Fruit fly (Drosophila melanogaster) whole organism, embryonic: ENCODE measurements around the gene OtopLc.

Experiments used
- Antp ChIP-seq: fragments of 200-800 bp; sonication (Bioruptor generic); optimal IDR thresholded peaks from 3 replicates; lab custom pipeline; 2016; ENCODE audit warnings: missing biosample characterization, missing genetic modification characterization
- Awh ChIP-seq: fragments of 200-800 bp; sonication (Bioruptor generic); IDR thresholded peaks from 2 replicates; pipeline ENCODE4, ENCODE4 v1.3.6; 2022; ENCODE audit warnings: missing biosample characterization, missing genetic modification characterization
- CG1024 ChIP-seq: fragments of 200-800 bp; sonication (Bioruptor generic); IDR thresholded peaks from 2 replicates; pipeline ENCODE4 v1.3.6; 2022; ENCODE audit warnings: missing biosample characterization, missing genetic modification characterization
- CG10321 ChIP-seq: fragments of 200-800 bp; sonication (Bioruptor generic); IDR thresholded peaks from 2 replicates; pipeline ENCODE4 v1.3.6; 2022; ENCODE audit warnings: missing biosample characterization, missing genetic modification characterization
- CG10543 ChIP-seq: fragments of 200-800 bp; sonication (Bioruptor generic); optimal IDR thresholded peaks from 3 replicates; lab custom pipeline; 2017; ENCODE audit warnings: missing biosample characterization, mild to moderate bottlenecking, missing genetic modification characterization, moderate library complexity
- CG10654 ChIP-seq: fragments of 200-800 bp; sonication (Bioruptor generic); optimal IDR thresholded peaks from 2 replicates; lab custom pipeline; 2016; ENCODE audit warnings: missing biosample characterization, missing genetic modification characterization
- CG10959 ChIP-seq: fragments of 200-800 bp; sonication (Bioruptor generic); IDR thresholded peaks from 2 replicates; pipeline ENCODE4 v1.3.6; 2022; ENCODE audit warnings: missing biosample characterization, missing genetic modification characterization
- CG12219 ChIP-seq: fragments of 200-800 bp; sonication (Bioruptor generic); optimal IDR thresholded peaks from 3 replicates; lab custom pipeline; 2018; ENCODE audit warnings: missing biosample characterization, mild to moderate bottlenecking, missing genetic modification characterization
- CG12769 ChIP-seq: fragments of 200-800 bp; sonication (Bioruptor generic); optimal IDR thresholded peaks from 2 replicates; lab custom pipeline; 2019; ENCODE audit warnings: missing biosample characterization, mild to moderate bottlenecking, missing genetic modification characterization, moderate library complexity
- CG13287 ChIP-seq: fragments of 200-800 bp; sonication (Bioruptor generic); IDR thresholded peaks from 2 replicates; pipeline ENCODE4 v1.3.6; 2022; ENCODE audit warnings: missing biosample characterization, missing genetic modification characterization; ENCODE audit not compliant: partially characterized antibody
- CG14014 ChIP-seq: fragments of 200-800 bp; sonication (Bioruptor generic); IDR thresholded peaks from 2 replicates; pipeline ENCODE4 v1.3.6; 2022; ENCODE audit warnings: missing biosample characterization, missing genetic modification characterization
- CG16779 ChIP-seq: fragments of 200-800 bp; sonication (Bioruptor generic); IDR thresholded peaks from 2 replicates; pipeline ENCODE4 v1.3.6; 2022; ENCODE audit warnings: missing biosample characterization, missing genetic modification characterization
- CG17612 ChIP-seq: fragments of 200-800 bp; sonication (Bioruptor generic); IDR thresholded peaks from 2 replicates; pipeline ENCODE4 v1.3.6; 2022; ENCODE audit warnings: missing biosample characterization, missing genetic modification characterization
- CG17829 ChIP-seq: fragments of 200-800 bp; optimal IDR thresholded peaks from 2 replicates; lab custom pipeline; 2019; ENCODE audit warnings: missing biosample characterization, mild to moderate bottlenecking, missing genetic modification characterization, moderate library complexity
- CG2712 ChIP-seq: fragments of 200-800 bp; optimal IDR thresholded peaks from 3 replicates; lab custom pipeline; 2019; ENCODE audit warnings: missing biosample characterization, mild to moderate bottlenecking, missing genetic modification characterization, moderate library complexity
- CG30431 ChIP-seq: fragments of 200-800 bp; sonication (Bioruptor generic); optimal IDR thresholded peaks from 2 replicates; lab custom pipeline; 2017; ENCODE audit warnings: missing biosample characterization, missing genetic modification characterization
- CG31365 ChIP-seq: fragments of 200-800 bp; sonication (Bioruptor generic); optimal IDR thresholded peaks from 2 replicates; lab custom pipeline; 2018; ENCODE audit warnings: missing biosample characterization, mild to moderate bottlenecking, missing genetic modification characterization
- CG3847 ChIP-seq: fragments of 200-800 bp; sonication (Bioruptor generic); IDR thresholded peaks from 2 replicates; pipeline ENCODE4 v1.3.6; 2022; ENCODE audit warnings: missing biosample characterization, missing genetic modification characterization
- CG6175 ChIP-seq: fragments of 200-800 bp; sonication (Bioruptor generic); IDR thresholded peaks from 3 replicates; pipeline ENCODE4 v1.3.6; 2022; ENCODE audit warnings: missing biosample characterization, missing genetic modification characterization
- CG6854 ChIP-seq: fragments of 200-800 bp; sonication (Bioruptor generic); optimal IDR thresholded peaks from 3 replicates; lab custom pipeline; 2017; ENCODE audit warnings: missing biosample characterization, mild to moderate bottlenecking, missing genetic modification characterization
- CG7786 ChIP-seq: fragments of 200-800 bp; sonication (Bioruptor generic); optimal IDR thresholded peaks from 2 replicates; lab custom pipeline; 2016; ENCODE audit warnings: missing biosample characterization, missing genetic modification characterization
- CG7839 ChIP-seq: fragments of 200-800 bp; sonication (Bioruptor generic); optimal IDR thresholded peaks from 3 replicates; lab custom pipeline; 2018; ENCODE audit warnings: missing biosample characterization, mild to moderate bottlenecking, missing genetic modification characterization, moderate library complexity
- CG8359 ChIP-seq: fragments of 200-800 bp; sonication (Bioruptor generic); optimal IDR thresholded peaks from 2 replicates; lab custom pipeline; 2017; ENCODE audit warnings: missing biosample characterization, mild to moderate bottlenecking, missing genetic modification characterization, borderline replicate concordance
- CG9727 ChIP-seq: fragments of 200-800 bp; sonication (Bioruptor generic); optimal IDR thresholded peaks from 3 replicates; lab custom pipeline; 2017; ENCODE audit warnings: missing biosample characterization, mild to moderate bottlenecking, missing genetic modification characterization
- CG9817 ChIP-seq: fragments of 200-800 bp; sonication (Bioruptor generic); optimal IDR thresholded peaks from 2 replicates; lab custom pipeline; 2018; ENCODE audit warnings: missing biosample characterization, mild to moderate bottlenecking, missing genetic modification characterization, moderate library complexity
- D ChIP-seq, 2 experiments: fragments of 200-800 bp in 1 of 2; fragments of >200 bp in 1 of 2; sonication (Bioruptor generic) in 1 of 2; optimal IDR thresholded peaks; 2 replicates in 1 of 2; 3 replicates in 1 of 2; lab custom pipeline; 2017; ENCODE audit warnings: mild to moderate bottlenecking in 1 of 2, missing biosample characterization in 1 of 2, missing genetic modification characterization in 1 of 2, missing genetic modification reagents in 1 of 2
- D19A ChIP-seq: fragments of 200-800 bp; optimal IDR thresholded peaks from 3 replicates; lab custom pipeline; 2019; ENCODE audit warnings: missing biosample characterization, mild to moderate bottlenecking, missing genetic modification characterization, moderate library complexity
- Dek ChIP-seq: fragments of 200-800 bp; sonication (Bioruptor generic); optimal IDR thresholded peaks from 3 replicates; lab custom pipeline; 2019; ENCODE audit warnings: missing biosample characterization, mild to moderate bottlenecking, missing genetic modification characterization, moderate library complexity
- Gsc ChIP-seq: fragments of 200-800 bp; sonication (Bioruptor generic); IDR thresholded peaks from 2 replicates; pipeline ENCODE4 v1.3.6; 2022; ENCODE audit warnings: missing biosample characterization, missing genetic modification characterization
- Gug ChIP-seq: fragments of 200-800 bp; sonication (Bioruptor generic); IDR thresholded peaks from 4 replicates; pipeline ENCODE4 v1.3.6; 2022; ENCODE audit warnings: missing biosample characterization, missing genetic modification characterization
- HmgZ ChIP-seq: fragments of 200-800 bp; sonication (Bioruptor generic); optimal IDR thresholded peaks from 2 replicates; lab custom pipeline; 2018; ENCODE audit warnings: missing biosample characterization, mild to moderate bottlenecking, missing genetic modification characterization
- Hr78 ChIP-seq, 2 experiments: fragments of 200-800 bp in 1 of 2; fragments of >200 bp in 1 of 2; sonication (Bioruptor generic) in 1 of 2; optimal IDR thresholded peaks; 2 replicates each; lab custom pipeline; 2017 to 2019; ENCODE audit warnings: missing biosample characterization in 2 of 2, missing genetic modification characterization in 2 of 2, mild to moderate bottlenecking in 1 of 2, moderate library complexity in 1 of 2
- Jarid2 ChIP-seq: fragments of 200-800 bp; sonication (Bioruptor generic); optimal IDR thresholded peaks from 3 replicates; lab custom pipeline; 2017; ENCODE audit warnings: mild to moderate bottlenecking, missing biosample characterization, missing genetic modification reagents, missing genetic modification characterization
- MESR4 ChIP-seq: fragments of 200-800 bp; sonication (Bioruptor generic); optimal IDR thresholded peaks from 2 replicates; lab custom pipeline; 2018; ENCODE audit warnings: missing biosample characterization, mild to moderate bottlenecking, missing genetic modification characterization, moderate library complexity
- Sox100B ChIP-seq: fragments of 200-800 bp; sonication (Bioruptor generic); optimal IDR thresholded peaks from 3 replicates; lab custom pipeline; 2018; ENCODE audit warnings: missing biosample characterization, mild to moderate bottlenecking, missing genetic modification characterization
- Sox102F ChIP-seq: fragments of 200-800 bp; sonication (Bioruptor generic); optimal IDR thresholded peaks from 2 replicates; lab custom pipeline; 2018; ENCODE audit warnings: missing biosample characterization, mild to moderate bottlenecking, missing genetic modification characterization, moderate library complexity
- Ssrp ChIP-seq: fragments of 200-800 bp; sonication (Bioruptor generic); optimal IDR thresholded peaks from 2 replicates; lab custom pipeline; 2018; ENCODE audit warnings: missing biosample characterization, mild to moderate bottlenecking, missing genetic modification characterization, moderate library complexity
- Usf ChIP-seq: fragments of 200-800 bp; sonication (Bioruptor generic); optimal IDR thresholded peaks from 2 replicates; lab custom pipeline; 2017; ENCODE audit warnings: missing genotype, missing biosample characterization, missing genetic modification characterization
- abd-A ChIP-seq: fragments of 200-800 bp; sonication (Bioruptor generic); optimal IDR thresholded peaks from 3 replicates; lab custom pipeline; 2019; ENCODE audit warnings: missing biosample characterization, mild to moderate bottlenecking, missing genetic modification characterization, moderate library complexity
- dan ChIP-seq: fragments of 200-800 bp; sonication (Bioruptor generic); IDR thresholded peaks from 2 replicates; pipeline ENCODE4 v1.3.6; 2022; ENCODE audit warnings: missing biosample characterization, missing genetic modification characterization
- emc ChIP-seq: fragments of 200-800 bp; sonication (Bioruptor generic); optimal IDR thresholded peaks from 2 replicates; lab custom pipeline; 2016; ENCODE audit warnings: missing biosample characterization, missing genetic modification characterization
- ems ChIP-seq: fragments of 200-800 bp; sonication (Bioruptor generic); optimal IDR thresholded peaks from 3 replicates; lab custom pipeline; 2016; ENCODE audit warnings: missing biosample characterization, missing genetic modification characterization
- hth ChIP-seq: fragments of >200 bp; optimal IDR thresholded peaks from 2 replicates; lab custom pipeline; 2017; ENCODE audit warnings: inconsistent platforms
- ind ChIP-seq: fragments of 200-800 bp; sonication (Bioruptor generic); optimal IDR thresholded peaks from 3 replicates; lab custom pipeline; 2016; ENCODE audit warnings: missing biosample characterization, missing genetic modification characterization
- kay ChIP-seq: fragments of 200-800 bp; sonication (Bioruptor generic); optimal IDR thresholded peaks from 2 replicates; lab custom pipeline; 2016; ENCODE audit warnings: missing biosample characterization, missing genetic modification characterization
- maf-S ChIP-seq: fragments of 200-800 bp; sonication (Bioruptor generic); optimal IDR thresholded peaks from 2 replicates; lab custom pipeline; 2016; ENCODE audit warnings: missing biosample characterization, missing genetic modification characterization
- rib ChIP-seq: fragments of 200-800 bp; sonication (Bioruptor generic); IDR thresholded peaks from 2 replicates; pipeline ENCODE4 v1.3.6; 2022; ENCODE audit warnings: missing biosample characterization, missing genetic modification characterization
- slou ChIP-seq: fragments of 200-800 bp; sonication (Bioruptor generic); optimal IDR thresholded peaks from 3 replicates; lab custom pipeline; 2016; ENCODE audit warnings: missing biosample characterization, missing genetic modification characterization
- stc ChIP-seq: fragments of 200-800 bp; sonication (Bioruptor generic); IDR thresholded peaks from 2 replicates; pipeline ENCODE4 v1.3.6; 2022; ENCODE audit warnings: missing biosample characterization, missing genetic modification characterization
- zfh1 ChIP-seq: fragments of 200-800 bp; sonication (Bioruptor generic); IDR thresholded peaks from 3 replicates; pipeline ENCODE4 v1.3.6; 2022; ENCODE audit warnings: missing biosample characterization, missing genetic modification characterization

OtopLc gene

DNA sequence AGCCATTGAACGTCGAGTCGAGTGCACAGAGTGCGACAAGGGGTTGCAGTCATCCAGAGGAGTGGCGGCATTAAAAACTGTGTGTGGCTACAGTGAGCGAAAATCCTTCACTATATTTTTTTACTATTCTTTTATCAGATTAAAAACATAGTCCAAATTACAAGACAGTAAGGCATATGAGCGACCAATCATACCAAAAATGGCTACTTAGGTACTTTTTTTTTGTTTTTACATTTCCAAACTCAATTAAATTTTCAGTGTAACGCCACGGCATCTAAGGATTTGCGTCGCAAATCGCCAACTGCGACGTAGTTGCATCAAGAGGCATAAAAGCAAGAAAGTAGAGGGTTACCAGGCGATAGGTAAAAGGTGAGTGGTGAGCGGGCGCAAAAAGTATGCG is 23.6 kb downstream of the OtopLc start (continued):
- TF ChIP-seq Jarid2 (GFP tag; lab: Kevin White, UChicago) (no peak), CG9727 (peak; percentile 29), slou (GFP tag; lab: Kevin White, UChicago) (no peak), stc (GFP tag; lab: Robert Waterston, UW) (0 out of 2 replicates have a peak, but pooled peaks have one; percentile 15), CG10321 (GFP tag; lab: Robert Waterston, UW) (0 out of 2 replicates have a peak, but pooled peaks have one; percentile 18), Awh (GFP tag; lab: Robert Waterston, UW) (no peak), CG10543 (GFP tag; lab: Kevin White, UChicago) (no peak), HmgZ (no peak), CG1024 (GFP tag; lab: Robert Waterston, UW) (no peak), CG6175 (GFP tag; lab: Robert Waterston, UW) (no peak), CG8359 (GFP tag; lab: Kevin White, UChicago) (peak; percentile 10), Dek (tag; lab: Kevin White, UChicago) (peak; percentile 7), CG7786 (peak; percentile 53), D (optimal IDR thresholded peaks at IDR 0.05; lab: Kevin White, UChicago) (no peak), D (GFP tag; optimal IDR thresholded peaks at IDR 0.05; lab: Kevin White, UChicago) (peak; percentile 49), CG17612 (GFP tag; lab: Robert Waterston, UW) (no peak), Hr78 (GFP tag; optimal IDR thresholded peaks at IDR 0.05; lab: Kevin White, UChicago) (no peak), CG6854 (GFP tag; lab: Kevin White, UChicago) (no peak), CG10654 (GFP tag; lab: Kevin White, UChicago) (peak; percentile 27), CG31365 (tag; lab: Kevin White, UChicago) (peak; percentile 1), Ssrp (tag; lab: Kevin White, UChicago) (peak; percentile 48), CG9817 (tag; lab: Kevin White, UChicago) (peak; percentile 15), kay (GFP tag; lab: Kevin White, UChicago) (no peak), zfh1 (GFP tag; lab: Robert Waterston, UW) (peak; percentile 61; the same call in 2 of the 3 replicates), CG30431 (GFP tag; lab: Kevin White, UChicago) (peak; percentile 40), ems (GFP tag; lab: Kevin White, UChicago) (peak; percentile 16), ind (GFP tag; lab: Kevin White, UChicago) (peak; percentile 27), CG14014 (peak; percentile 47; the same call in 1 of the 2 replicates), Sox100B (GFP tag; lab: Kevin White, UChicago) (no peak), emc (GFP tag; lab: Kevin White, UChicago) (no peak), Sox102F (GFP tag; lab: Kevin White, UChicago) (peak; percentile 53), maf-S (no peak), dan (GFP tag; lab: Robert Waterston, UW) (no peak), CG12769 (tag; lab: Kevin White, UChicago) (peak; percentile 26), CG16779 (GFP tag; lab: Robert Waterston, UW) (no peak), D19A (tag; lab: Kevin White, UChicago) (peak; percentile 50), Gsc (GFP tag; lab: Robert Waterston, UW) (0 out of 2 replicates have a peak, but pooled peaks have one; percentile 23), Antp (GFP tag; lab: Kevin White, UChicago) (peak; percentile 3), CG7839 (tag; lab: Kevin White, UChicago) (peak; percentile 55), CG2712 (tag; lab: Kevin White, UChicago) (peak; percentile 66), CG10959 (GFP tag; lab: Robert Waterston, UW) (peak; percentile 58), MESR4 (GFP tag; lab: Kevin White, UChicago) (no peak), abd-A (no peak), CG13287 (no peak), Gug (GFP tag; lab: Robert Waterston, UW) (peak; percentile 36; the same call in 1 of the 4 replicates), rib (GFP tag; lab: Robert Waterston, UW) (no peak), CG17829 (tag; lab: Kevin White, UChicago) (peak; percentile 2), CG3847 (GFP tag; lab: Robert Waterston, UW) (0 out of 2 replicates have a peak, but pooled peaks have one; percentile 15), CG12219 (GFP tag; lab: Kevin White, UChicago) (peak; percentile 46), hth (lab: Kevin White, UChicago) (no peak), Usf (GFP tag; lab: Kevin White, UChicago) (peak; percentile 24)
